Worm (Caenorhabditis elegans) whole organism, L3 larva: ENCODE results near the gene B0334.10.
A peak's percentile ranks its signal among the peaks of the same experiment; 100 is the strongest.

ENCODE experiments used
- ama-1 ChIP-seq: fragments of 150-350 bp; optimal IDR thresholded peaks from 2 replicates; lab custom pipeline; 2018
- ceh-28 ChIP-seq: fragments of 150-350 bp; optimal IDR thresholded peaks from 2 replicates; lab custom pipeline; 2014; ENCODE audit warnings: missing biosample characterization, missing genetic modification reagents, missing genetic modification characterization
- daf-12 ChIP-seq: fragments of 150-350 bp; optimal IDR thresholded peaks from 2 replicates; lab custom pipeline; 2014; ENCODE audit warnings: missing biosample characterization, missing genetic modification reagents, missing genetic modification characterization
- lin-15B ChIP-seq: fragments of 150-350 bp; optimal IDR thresholded peaks from 2 replicates; lab custom pipeline; 2014; ENCODE audit warnings: missing biosample characterization, missing genetic modification characterization
- snpc-4 ChIP-seq: fragments of 150-350 bp; optimal IDR thresholded peaks from 2 replicates; lab custom pipeline; 2014; ENCODE audit warnings: missing biosample characterization, missing genetic modification characterization

DNA sequence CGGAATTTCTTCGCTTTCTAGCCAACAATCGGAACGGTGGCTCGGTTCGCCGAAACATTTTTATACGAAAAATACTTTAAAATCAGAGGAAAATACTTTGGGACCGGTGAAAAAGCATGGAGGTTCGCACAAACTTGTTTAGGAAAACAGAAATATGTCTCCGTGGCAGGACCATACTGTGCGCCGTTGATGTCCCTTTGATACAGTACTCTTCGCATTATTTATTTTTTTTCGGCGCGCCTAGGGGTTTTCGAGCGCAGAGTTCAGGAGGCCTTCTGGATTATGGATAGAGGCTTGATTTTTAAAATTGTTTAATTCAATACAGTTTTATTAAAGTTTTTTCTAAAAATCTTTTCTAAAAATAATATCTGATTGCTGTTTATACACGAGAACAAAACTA is 26.4 kb downstream of the B0334.10 start, which contains the start of gene F54D5.9:
- TF ChIP-seq lin-15B (tag; lab: Kevin White, UChicago) (no peak), ceh-28 (tag; lab: Kevin White, UChicago) (no peak), snpc-4 (tag; lab: Kevin White, UChicago) (no peak), ama-1 (peak; percentile 3), daf-12 (tag; lab: Kevin White, UChicago) (no peak)
